Fruit fly (Drosophila melanogaster) whole organism, embryonic: ENCODE measurements around the gene Sur-8.

ENCODE experiments used
- ATbp ChIP-seq: fragments of 200-800 bp; sonication (Bioruptor generic); optimal IDR thresholded peaks from 2 replicates; lab custom pipeline; 2017; ENCODE audit warnings: missing biosample characterization, mild to moderate bottlenecking, missing genetic modification characterization, missing genetic modification reagents
- Atf3 ChIP-seq: fragments of 200-800 bp; sonication (Bioruptor generic); optimal IDR thresholded peaks from 3 replicates; lab custom pipeline; 2016; ENCODE audit warnings: missing biosample characterization, missing genetic modification characterization
- Blimp-1 ChIP-seq: fragments of 200-800 bp; sonication (Bioruptor generic); optimal IDR thresholded peaks from 3 replicates; lab custom pipeline; 2018; ENCODE audit warnings: missing biosample characterization, missing genetic modification characterization, mild to moderate bottlenecking, moderate library complexity, missing genetic modification reagents
- CG10959 ChIP-seq: fragments of 200-800 bp; sonication (Bioruptor generic); IDR thresholded peaks from 2 replicates; pipeline ENCODE4 v1.3.6; 2022; ENCODE audit warnings: missing biosample characterization, missing genetic modification characterization
- CG13296 ChIP-seq: fragments of 200-800 bp; sonication (Bioruptor generic); optimal IDR thresholded peaks from 3 replicates; lab custom pipeline; 2018; ENCODE audit warnings: missing biosample characterization, mild to moderate bottlenecking, missing genetic modification characterization
- CG14860 ChIP-seq: fragments of 200-800 bp; sonication (Bioruptor generic); IDR thresholded peaks from 3 replicates; pipeline ENCODE4 v1.3.6; 2022; ENCODE audit warnings: missing biosample characterization, missing genetic modification characterization; ENCODE audit not compliant: partially characterized antibody
- CG14965 ChIP-seq: fragments of 200-800 bp; sonication (Bioruptor generic); optimal IDR thresholded peaks from 2 replicates; lab custom pipeline; 2016; ENCODE audit warnings: missing biosample characterization, missing genetic modification characterization, borderline replicate concordance
- CG1647 ChIP-seq: fragments of 200-800 bp; sonication (Bioruptor generic); optimal IDR thresholded peaks from 3 replicates; lab custom pipeline; 2016; ENCODE audit warnings: missing biosample characterization, missing genetic modification characterization
- CG16813 ChIP-seq: fragments of 200-800 bp; sonication (Bioruptor generic); IDR thresholded peaks from 3 replicates; pipeline ENCODE4 v1.3.6; 2022; ENCODE audit warnings: missing biosample characterization, missing genetic modification characterization; ENCODE audit not compliant: partially characterized antibody
- CG18262 ChIP-seq: fragments of 200-800 bp; optimal IDR thresholded peaks from 3 replicates; lab custom pipeline; 2019; ENCODE audit warnings: missing biosample characterization, mild to moderate bottlenecking, missing genetic modification characterization, moderate library complexity
- CG32532 ChIP-seq: fragments of 200-800 bp; sonication (Bioruptor generic); IDR thresholded peaks from 2 replicates; pipeline ENCODE4 v1.3.6; 2022; ENCODE audit warnings: missing biosample characterization, missing genetic modification characterization
- CG43689 ChIP-seq: fragments of 200-800 bp; sonication (Bioruptor generic); IDR thresholded peaks from 2 replicates; pipeline ENCODE4 v1.3.6; 2022; ENCODE audit warnings: missing biosample characterization, missing genetic modification characterization
- CG6175 ChIP-seq: fragments of 200-800 bp; sonication (Bioruptor generic); IDR thresholded peaks from 3 replicates; pipeline ENCODE4 v1.3.6; 2022; ENCODE audit warnings: missing biosample characterization, missing genetic modification characterization
- CG6765 ChIP-seq: fragments of 200-800 bp; sonication (Bioruptor generic); optimal IDR thresholded peaks from 3 replicates; lab custom pipeline; 2017; ENCODE audit warnings: missing biosample characterization, mild to moderate bottlenecking, missing genetic modification characterization
- CG6791 ChIP-seq: fragments of 200-800 bp; sonication (Bioruptor generic); IDR thresholded peaks from 3 replicates; pipeline ENCODE4 v1.3.6; 2022; ENCODE audit warnings: missing biosample characterization, missing genetic modification characterization; ENCODE audit not compliant: partially characterized antibody
- CG8765 ChIP-seq: fragments of 200-800 bp; sonication (Bioruptor generic); IDR thresholded peaks from 2 replicates; pipeline ENCODE4 v1.3.6; 2022; ENCODE audit warnings: missing biosample characterization, missing genetic modification characterization
- CG9797 ChIP-seq: fragments of 200-800 bp; sonication (Bioruptor generic); optimal IDR thresholded peaks from 3 replicates; lab custom pipeline; 2018; ENCODE audit warnings: missing biosample characterization, mild to moderate bottlenecking, missing genetic modification characterization
- Ets65A ChIP-seq: fragments of 200-800 bp; sonication (Bioruptor generic); peaks from one replicate; lab custom pipeline; 2016; ENCODE audit warnings: missing biosample characterization, missing genetic modification characterization
- HLH54F ChIP-seq: fragments of 200-800 bp; sonication (Bioruptor generic); optimal IDR thresholded peaks from 3 replicates; lab custom pipeline; 2016; ENCODE audit warnings: missing biosample characterization, missing genetic modification characterization
- Hr51 ChIP-seq, 2 experiments: fragments of 200-800 bp; sonication (Bioruptor generic); optimal IDR thresholded peaks; 2 replicates in 1 of 2; 3 replicates in 1 of 2; lab custom pipeline; 2016 to 2018; ENCODE audit warnings: missing biosample characterization in 2 of 2, missing genetic modification characterization in 2 of 2, mild to moderate bottlenecking in 1 of 2, moderate library complexity in 1 of 2
- Meics ChIP-seq: fragments of 200-800 bp; sonication (Bioruptor generic); optimal IDR thresholded peaks from 2 replicates; lab custom pipeline; 2017; ENCODE audit warnings: missing biosample characterization, mild to moderate bottlenecking, missing genetic modification characterization
- Ptx1 ChIP-seq: fragments of 200-800 bp; sonication (Bioruptor generic); IDR thresholded peaks from 2 replicates; pipeline ENCODE4 v1.3.6; 2022; ENCODE audit warnings: missing biosample characterization, missing genetic modification characterization
- Vsx1 ChIP-seq: fragments of 200-800 bp; sonication (Bioruptor generic); optimal IDR thresholded peaks from 2 replicates; lab custom pipeline; 2017; ENCODE audit warnings: missing biosample characterization, mild to moderate bottlenecking, missing genetic modification characterization, missing genetic modification reagents
- YL-1 ChIP-seq: fragments of 200-800 bp; sonication (Bioruptor generic); optimal IDR thresholded peaks from 3 replicates; lab custom pipeline; 2017; ENCODE audit warnings: missing biosample characterization, mild to moderate bottlenecking, missing genetic modification characterization
- ac ChIP-seq: fragments of 200-800 bp; sonication (Bioruptor generic); optimal IDR thresholded peaks from 3 replicates; lab custom pipeline; 2017; ENCODE audit warnings: missing biosample characterization, mild to moderate bottlenecking, missing genetic modification characterization
- ash1 ChIP-seq: fragments of 200-800 bp; sonication (Bioruptor generic); optimal IDR thresholded peaks from 2 replicates; lab custom pipeline; 2018; ENCODE audit warnings: missing biosample characterization, mild to moderate bottlenecking, missing genetic modification characterization
- ato ChIP-seq: fragments of 200-800 bp; sonication (Bioruptor generic); IDR thresholded peaks from 2 replicates; pipeline ENCODE4 v1.3.6; 2022; ENCODE audit warnings: missing biosample characterization, missing genetic modification characterization; ENCODE audit not compliant: partially characterized antibody
- bigmax ChIP-seq: fragments of 200-800 bp; sonication (Bioruptor generic); optimal IDR thresholded peaks from 2 replicates; lab custom pipeline; 2018; ENCODE audit warnings: missing biosample characterization, mild to moderate bottlenecking, missing genetic modification characterization
- cg ChIP-seq: fragments of 200-800 bp; sonication (Bioruptor generic); optimal IDR thresholded peaks from 3 replicates; lab custom pipeline; 2019; ENCODE audit warnings: missing biosample characterization, mild to moderate bottlenecking, missing genetic modification characterization, moderate library complexity
- corto ChIP-seq: fragments of 200-800 bp; sonication (Bioruptor generic); optimal IDR thresholded peaks from 2 replicates; lab custom pipeline; 2016; ENCODE audit warnings: missing biosample characterization, mild to moderate bottlenecking, missing genetic modification characterization, moderate library complexity
- ewg ChIP-seq: fragments of 200-800 bp; sonication (Bioruptor generic); optimal IDR thresholded peaks from 3 replicates; lab custom pipeline; 2017; ENCODE audit warnings: mild to moderate bottlenecking, missing biosample characterization, missing genetic modification reagents, missing genetic modification characterization
- gem ChIP-seq: fragments of 200-800 bp; sonication (Bioruptor generic); optimal IDR thresholded peaks from 2 replicates; lab custom pipeline; 2019; ENCODE audit warnings: missing biosample characterization, mild to moderate bottlenecking, missing genetic modification characterization, moderate library complexity
- grn ChIP-seq: fragments of 200-800 bp; sonication (Bioruptor generic); optimal IDR thresholded peaks from 3 replicates; lab custom pipeline; 2017; ENCODE audit warnings: missing biosample characterization, missing genetic modification characterization
- gt ChIP-seq: fragments of 200-800 bp; sonication (Bioruptor generic); IDR thresholded peaks from 2 replicates; pipeline ENCODE4 v1.3.6; 2022; ENCODE audit warnings: missing biosample characterization, missing genetic modification characterization
- jigr1 ChIP-seq: fragments of 200-800 bp; sonication (Bioruptor generic); IDR thresholded peaks from 3 replicates; pipeline ENCODE4 v1.3.6; 2022; ENCODE audit warnings: missing biosample characterization, missing genetic modification characterization
- mirr ChIP-seq: fragments of 200-800 bp; sonication (Bioruptor generic); optimal IDR thresholded peaks from 3 replicates; lab custom pipeline; 2018; ENCODE audit warnings: missing biosample characterization, mild to moderate bottlenecking, missing genetic modification characterization
- pan ChIP-seq, 4 experiments: fragments of >200 bp in 3 of 4; fragments of 200-800 bp in 1 of 4; sonication (Bioruptor generic) in 1 of 4; optimal IDR thresholded peaks in 3 of 4; IDR thresholded peaks in 1 of 4; 2 replicates each; pipeline versions ENCODE4 v1.3.6 to Lab custom; 2017 to 2022; ENCODE audit warnings: missing biosample characterization in 2 of 4, missing genetic modification characterization in 2 of 4, mixed read lengths in 1 of 4
- pnt ChIP-seq: fragments of 200-800 bp; sonication (Bioruptor generic); optimal IDR thresholded peaks from 3 replicates; lab custom pipeline; 2016; ENCODE audit warnings: missing biosample characterization, missing genetic modification characterization
- prd ChIP-seq, 3 experiments: fragments of >200 bp in 2 of 3; fragments of 200-800 bp in 1 of 3; sonication (Bioruptor generic) in 1 of 3; optimal IDR thresholded peaks in 2 of 3; IDR thresholded peaks in 1 of 3; 2 replicates in 2 of 3; 3 replicates in 1 of 3; pipeline versions ENCODE4 v1.3.6 to Lab custom; 2017 to 2022; ENCODE audit warnings: missing biosample characterization in 1 of 3, missing genetic modification characterization in 1 of 3
- salm ChIP-seq: fragments of 200-800 bp; sonication (Bioruptor generic); optimal IDR thresholded peaks from 2 replicates; lab custom pipeline; 2018; ENCODE audit warnings: missing biosample characterization, mild to moderate bottlenecking, missing genetic modification characterization
- sim ChIP-seq: fragments of 200-800 bp; sonication (Bioruptor generic); IDR thresholded peaks from 2 replicates; pipeline ENCODE4 v1.3.6; 2022; ENCODE audit warnings: missing biosample characterization, missing genetic modification characterization
- sima ChIP-seq: fragments of 200-800 bp; sonication (Bioruptor generic); optimal IDR thresholded peaks from 2 replicates; lab custom pipeline; 2016; ENCODE audit warnings: missing biosample characterization, missing genetic modification characterization
- slou ChIP-seq: fragments of 200-800 bp; sonication (Bioruptor generic); optimal IDR thresholded peaks from 3 replicates; lab custom pipeline; 2016; ENCODE audit warnings: missing biosample characterization, missing genetic modification characterization
- tll ChIP-seq, 2 experiments: fragments of 200-800 bp in 1 of 2; fragments of >200 bp in 1 of 2; sonication (Bioruptor generic) in 1 of 2; optimal IDR thresholded peaks; 2 replicates each; lab custom pipeline; 2017 to 2019; ENCODE audit warnings: missing biosample characterization in 2 of 2, missing genetic modification characterization in 2 of 2, mild to moderate bottlenecking in 1 of 2, moderate library complexity in 1 of 2
- tna ChIP-seq: fragments of 200-800 bp; sonication (Bioruptor generic); IDR thresholded peaks from 2 replicates; pipeline ENCODE4 v1.3.6; 2022; ENCODE audit warnings: missing biosample characterization, missing genetic modification characterization; ENCODE audit not compliant: partially characterized antibody
- wdn ChIP-seq: fragments of 200-800 bp; sonication (Bioruptor generic); IDR thresholded peaks from 2 replicates; pipeline ENCODE4 v1.3.6; 2022; ENCODE audit warnings: missing biosample characterization, missing genetic modification characterization
- zen ChIP-seq: fragments of 200-800 bp; sonication (Bioruptor generic); optimal IDR thresholded peaks from 3 replicates; lab custom pipeline; 2018; ENCODE audit warnings: missing biosample characterization, mild to moderate bottlenecking, missing genetic modification characterization, moderate library complexity

Gene Sur-8

dm6 chr3R:17385329-17386019 is 16.8 kb downstream of the Sur-8 start:
- TF ChIP-seq ato, result no peak
- TF ChIP-seq Atf3, result no peak
- peak; percentile 21 for TF ChIP-seq zen (tag; lab: Kevin White, UChicago)
- TF ChIP-seq CG13296 (GFP tag; lab: Kevin White, UChicago), result peak; percentile 50
- TF ChIP-seq CG18262, result peak; percentile 28
- no peak for TF ChIP-seq corto (GFP tag; lab: Kevin White, UChicago)
- TF ChIP-seq pan (optimal IDR thresholded peaks at IDR 0.05; lab: Kevin White, UChicago), result no peak
- peak in 1 of 2 experiments; percentile 44 for TF ChIP-seq pan (GFP tag; optimal IDR thresholded peaks at IDR 0.05 in 1 of 2, IDR thresholded peaks at IDR 0.05 in 1 of 2)
- TF ChIP-seq CG14965, result no peak
- no peak for TF ChIP-seq sima (GFP tag; lab: Kevin White, UChicago)
- no peak for TF ChIP-seq gt (GFP tag; lab: Robert Waterston, UW)
- TF ChIP-seq CG8765 (GFP tag; lab: Robert Waterston, UW), result 0 out of 2 replicates have a peak, but pooled peaks have one; percentile 9
- TF ChIP-seq tna (GFP tag; lab: Robert Waterston, UW), result no peak; the same call in 1 of the 2 replicates
- TF ChIP-seq Vsx1 (GFP tag; lab: Kevin White, UChicago), result peak; percentile 95
- peak; percentile 68 for TF ChIP-seq gem (tag; lab: Kevin White, UChicago)
- no peak for TF ChIP-seq sim (GFP tag; lab: Robert Waterston, UW)
- peak; percentile 74 for TF ChIP-seq YL-1
- peak; percentile 63 for TF ChIP-seq CG32532
- peak; percentile 44 for TF ChIP-seq ewg
- peak; percentile 98 for TF ChIP-seq Ets65A (GFP tag; lab: Kevin White, UChicago)
- TF ChIP-seq ash1 (GFP tag; lab: Kevin White, UChicago), result no peak
- no peak for TF ChIP-seq slou (GFP tag; lab: Kevin White, UChicago)
- TF ChIP-seq pnt (GFP tag; lab: Kevin White, UChicago), result no peak
- TF ChIP-seq tll (GFP tag; optimal IDR thresholded peaks at IDR 0.05; lab: Kevin White, UChicago), result no peak
- TF ChIP-seq ATbp (GFP tag; lab: Kevin White, UChicago), result no peak
- TF ChIP-seq Hr51 (GFP tag; optimal IDR thresholded peaks at IDR 0.05; lab: Kevin White, UChicago), result peak; percentile 65 to 72
- TF ChIP-seq CG14860 (GFP tag; lab: Robert Waterston, UW), result no peak
- no peak for TF ChIP-seq wdn (GFP tag; lab: Robert Waterston, UW)
- peak; percentile 8; the same call in 1 of the 3 replicates for TF ChIP-seq CG16813
- TF ChIP-seq CG6765 (GFP tag; lab: Kevin White, UChicago), result peak; percentile 67
- TF ChIP-seq Ptx1 (GFP tag; lab: Robert Waterston, UW), result peak; percentile 58; the same call in 1 of the 2 replicates
- TF ChIP-seq Blimp-1 (GFP tag; lab: Kevin White, UChicago), result peak; percentile 21
- peak; percentile 64 for TF ChIP-seq CG1647
- TF ChIP-seq Meics (GFP tag; lab: Kevin White, UChicago), result peak; percentile 68
- TF ChIP-seq CG10959 (GFP tag; lab: Robert Waterston, UW), result no peak
- TF ChIP-seq prd (optimal IDR thresholded peaks at IDR 0.05; lab: Kevin White, UChicago), result no peak
- 0 out of 3 replicates have a peak, but pooled peaks have one; percentile 51 for TF ChIP-seq prd (GFP tag; IDR thresholded peaks at IDR 0.05; lab: Robert Waterston, UW)
- TF ChIP-seq jigr1 (GFP tag; lab: Robert Waterston, UW), result 0 out of 3 replicates have a peak, but pooled peaks have one; percentile 11
- TF ChIP-seq salm (tag; lab: Kevin White, UChicago), result no peak
- TF ChIP-seq CG6791 (GFP tag; lab: Robert Waterston, UW), result peak; percentile 60; the same call in 1 of the 3 replicates
- TF ChIP-seq cg, result no peak
- peak; percentile 93 for TF ChIP-seq CG9797 (GFP tag; lab: Kevin White, UChicago)
- peak; percentile 60 for TF ChIP-seq HLH54F (GFP tag; lab: Kevin White, UChicago)
- TF ChIP-seq grn, result no peak
- peak; percentile 24 for TF ChIP-seq mirr
- no peak for TF ChIP-seq ac (GFP tag; lab: Kevin White, UChicago)
- no peak for TF ChIP-seq CG43689 (GFP tag; lab: Robert Waterston, UW)
- TF ChIP-seq CG6175 (GFP tag; lab: Robert Waterston, UW), result no peak
- peak; percentile 38 for TF ChIP-seq bigmax
